Worm (Caenorhabditis elegans) whole organism, L4 larva: Measurements from ENCODE around the gene F28H6.4.

ENCODE experiments used
- D1046.2 ChIP-seq: fragments of 200-800 bp; sonication (Bioruptor generic); IDR thresholded peaks from 2 replicates; pipeline ENCODE4 v1.3.6; 2022; ENCODE audit warnings: missing genetic modification characterization, missing compliant biosample characterization
- F26F4.8 ChIP-seq: fragments of 200-800 bp; sonication (Bioruptor generic); conservative IDR thresholded peaks from 2 replicates; pipeline ENCODE4 v1.3.6; 2022; ENCODE audit warnings: missing genetic modification characterization, missing compliant biosample characterization
- F44E2.7 ChIP-seq: fragments of 200-800 bp; sonication (Bioruptor generic); IDR thresholded peaks from 2 replicates; pipeline ENCODE4 v2.1.2; 2022; ENCODE audit warnings: missing genetic modification characterization, missing compliant biosample characterization
- F49E8.2 ChIP-seq: sonication (generic microtip); optimal IDR thresholded peaks from 2 replicates; lab custom pipeline; 2016; ENCODE audit warnings: missing compliant biosample characterization, mild to moderate bottlenecking, missing genetic modification characterization, borderline replicate concordance
- R02D3.7 ChIP-seq: fragments of 150-350 bp; sonication (generic microtip); optimal IDR thresholded peaks from 3 replicates; lab custom pipeline; 2014; ENCODE audit warnings: missing biosample characterization, missing genetic modification characterization
- T26A8.4 ChIP-seq: fragments of 200-800 bp; sonication (Bioruptor generic); IDR thresholded peaks from 2 replicates; pipeline ENCODE4 v1.3.6; 2022; ENCODE audit warnings: missing genetic modification characterization, missing compliant biosample characterization
- Y105C5A.15 ChIP-seq: fragments of 200-800 bp; sonication (Bioruptor generic); IDR thresholded peaks from 2 replicates; pipeline ENCODE4 v1.3.6; 2022; ENCODE audit warnings: missing genetic modification characterization, missing compliant biosample characterization
- aha-1 ChIP-seq: fragments of 150-350 bp; peaks from one replicate; lab custom pipeline; 2014; ENCODE audit warnings: missing biosample characterization, missing genetic modification characterization
- arid-1 ChIP-seq: fragments of 200-800 bp; sonication (Bioruptor generic); conservative IDR thresholded peaks from 2 replicates; pipeline ENCODE4 v1.3.6; 2022; ENCODE audit warnings: missing genetic modification reagents, missing genetic modification characterization, missing compliant biosample characterization
- ceh-28 ChIP-seq: fragments of 150-350 bp; optimal IDR thresholded peaks from 2 replicates; lab custom pipeline; 2014; ENCODE audit warnings: missing biosample characterization, missing genetic modification reagents, missing genetic modification characterization
- ceh-32 ChIP-seq: sonication (generic microtip); optimal IDR thresholded peaks from 2 replicates; lab custom pipeline; 2016; ENCODE audit warnings: mild to moderate bottlenecking, missing genetic modification characterization, missing compliant biosample characterization; ENCODE audit not compliant: poor library complexity
- ceh-82 ChIP-seq: sonication (generic microtip); optimal IDR thresholded peaks from 2 replicates; lab custom pipeline; 2017; ENCODE audit warnings: missing biosample characterization, missing genetic modification characterization
- ces-1 ChIP-seq: fragments of 150-350 bp; sonication (generic microtip); optimal IDR thresholded peaks from 4 replicates; lab custom pipeline; 2014; ENCODE audit warnings: missing biosample characterization, missing genetic modification reagents, missing genetic modification characterization
- daf-8 ChIP-seq: fragments of 200-800 bp; sonication (Bioruptor generic); IDR thresholded peaks from 2 replicates; pipeline ENCODE4 v1.3.6; 2022; ENCODE audit warnings: missing genetic modification characterization, missing compliant biosample characterization
- dmd-6 ChIP-seq: fragments of 200-800 bp; sonication (Bioruptor generic); IDR thresholded peaks from 2 replicates; pipeline ENCODE4 v1.3.6; 2022; ENCODE audit warnings: missing genetic modification reagents, missing genetic modification characterization, missing compliant biosample characterization
- dmd-9 ChIP-seq: fragments of 200-800 bp; sonication (Bioruptor generic); IDR thresholded peaks from 2 replicates; pipeline ENCODE4 v1.3.6; 2022; ENCODE audit warnings: missing genetic modification reagents, missing genetic modification characterization, missing compliant biosample characterization
- dve-1 ChIP-seq: sonication (generic microtip); optimal IDR thresholded peaks from 2 replicates; lab custom pipeline; 2017; ENCODE audit warnings: antibody characterized with exemption, mild to moderate bottlenecking, missing genetic modification characterization, missing compliant biosample characterization; ENCODE audit not compliant: insufficient read depth
- egl-27 ChIP-seq: sonication (generic microtip); optimal IDR thresholded peaks from 3 replicates; lab custom pipeline; 2017; ENCODE audit warnings: missing biosample characterization, missing genetic modification reagents, missing genetic modification characterization
- fos-1 ChIP-seq: fragments of 150-350 bp; optimal IDR thresholded peaks from 2 replicates; lab custom pipeline; 2014; ENCODE audit warnings: missing biosample characterization, missing genetic modification characterization
- hif-1 ChIP-seq, 2 experiments: sonication (generic microtip); optimal IDR thresholded peaks; 2 replicates each; lab custom pipeline; 2016 to 2017; ENCODE audit warnings: missing compliant biosample characterization in 2 of 2, missing genetic modification characterization in 2 of 2, missing genetic modification reagents in 2 of 2, missing genotype in 2 of 2, mild to moderate bottlenecking in 1 of 2
- hlh-30 ChIP-seq: sonication (generic microtip); optimal IDR thresholded peaks from 2 replicates; lab custom pipeline; 2017; ENCODE audit warnings: antibody characterized with exemption, mild to moderate bottlenecking, missing genetic modification characterization, missing compliant biosample characterization; ENCODE audit not compliant: insufficient read depth
- jun-1 ChIP-seq: fragments of 150-350 bp; optimal IDR thresholded peaks from 2 replicates; lab custom pipeline; 2014; ENCODE audit warnings: missing biosample characterization, missing genetic modification reagents, missing genetic modification characterization
- lin-29 ChIP-seq: fragments of 200-800 bp; sonication (Bioruptor generic); IDR thresholded peaks from 2 replicates; pipeline ENCODE4 v1.3.6; 2022; ENCODE audit warnings: missing genetic modification reagents, missing genetic modification characterization, missing compliant biosample characterization
- lin-38 ChIP-seq: fragments of 200-800 bp; sonication (Bioruptor generic); IDR thresholded peaks from 2 replicates; pipeline ENCODE4 v1.3.6; 2022; ENCODE audit warnings: missing genetic modification reagents, missing genetic modification characterization, missing compliant biosample characterization
- lir-3 ChIP-seq: sonication (generic microtip); optimal IDR thresholded peaks from 2 replicates; lab custom pipeline; 2016; ENCODE audit warnings: mild to moderate bottlenecking, missing genetic modification characterization, missing compliant biosample characterization
- madf-5 ChIP-seq, 2 experiments: fragments of 200-800 bp; sonication (Bioruptor generic); IDR thresholded peaks; 2 replicates each; pipeline ENCODE4 v1.3.6; 2022; ENCODE audit warnings: missing compliant biosample characterization in 2 of 2, missing genetic modification characterization in 2 of 2
- madf-9 ChIP-seq: fragments of 200-800 bp; sonication (Bioruptor generic); conservative IDR thresholded peaks from 2 replicates; pipeline ENCODE4 v1.3.6; 2022; ENCODE audit warnings: missing genetic modification reagents, missing genetic modification characterization, missing compliant biosample characterization
- mdl-1 ChIP-seq, 2 experiments: fragments of 150-350 bp in 1 of 2; sonication (generic microtip) in 1 of 2; optimal IDR thresholded peaks; 2 replicates each; lab custom pipeline; 2014 to 2017; ENCODE audit warnings: missing biosample characterization in 2 of 2, missing genetic modification characterization in 2 of 2
- mdt-29 ChIP-seq: fragments of 200-800 bp; sonication (Bioruptor generic); IDR thresholded peaks from 2 replicates; pipeline ENCODE4 v1.3.6; 2022; ENCODE audit warnings: missing genetic modification reagents, missing genetic modification characterization, missing compliant biosample characterization
- mep-1 ChIP-seq: fragments of 150-350 bp; sonication (generic microtip); optimal IDR thresholded peaks from 3 replicates; lab custom pipeline; 2014; ENCODE audit warnings: missing biosample characterization, missing genetic modification characterization
- mxl-3 ChIP-seq: fragments of 200-800 bp; sonication (Bioruptor generic); optimal IDR thresholded peaks from 2 replicates; lab custom pipeline; 2018; ENCODE audit warnings: mild to moderate bottlenecking, missing genetic modification characterization, missing compliant biosample characterization
- nhr-10 ChIP-seq: fragments of 150-350 bp; optimal IDR thresholded peaks from 2 replicates; lab custom pipeline; 2014; ENCODE audit warnings: missing biosample characterization, missing genetic modification characterization
- nhr-102 ChIP-seq: sonication (generic microtip); optimal IDR thresholded peaks from 2 replicates; lab custom pipeline; 2016; ENCODE audit warnings: mild to moderate bottlenecking, missing genetic modification characterization, moderate library complexity, missing compliant biosample characterization
- nhr-25 ChIP-seq: sonication (generic microtip); optimal IDR thresholded peaks from 2 replicates; lab custom pipeline; 2017; ENCODE audit warnings: missing genetic modification characterization, mild to moderate bottlenecking, missing compliant biosample characterization, antibody characterized with exemption, moderate library complexity, borderline replicate concordance; ENCODE audit not compliant: insufficient read depth
- nhr-28 ChIP-seq: fragments of 150-350 bp; optimal IDR thresholded peaks from 2 replicates; lab custom pipeline; 2014; ENCODE audit warnings: missing biosample characterization, missing genetic modification characterization
- nhr-41 ChIP-seq: fragments of 200-800 bp; sonication (Bioruptor generic); IDR thresholded peaks from 2 replicates; pipeline ENCODE4 v1.3.6; 2022; ENCODE audit warnings: missing genetic modification reagents, missing genetic modification characterization, missing compliant biosample characterization
- nhr-48 ChIP-seq: sonication (generic microtip); optimal IDR thresholded peaks from 2 replicates; lab custom pipeline; 2016; ENCODE audit warnings: mild to moderate bottlenecking, missing genetic modification characterization, missing compliant biosample characterization
- pha-4 ChIP-seq, 2 experiments: fragments of 150-350 bp in 1 of 2; fragments of 200-800 bp in 1 of 2; sonication (Bioruptor generic) in 1 of 2; IDR thresholded peaks in 1 of 2; optimal IDR thresholded peaks in 1 of 2; 2 replicates each; pipeline versions ENCODE4 v1.3.6 to Lab custom; 2014 to 2022; ENCODE audit warnings: missing genetic modification characterization in 2 of 2, missing genetic modification reagents in 2 of 2, missing biosample characterization in 1 of 2, missing compliant biosample characterization in 1 of 2
- rbr-2 ChIP-seq: sonication (generic microtip); optimal IDR thresholded peaks from 2 replicates; lab custom pipeline; 2016; ENCODE audit warnings: missing genotype, missing genetic modification characterization, missing compliant biosample characterization
- skn-1 ChIP-seq: fragments of 150-350 bp; optimal IDR thresholded peaks from 2 replicates; lab custom pipeline; 2014; ENCODE audit warnings: missing biosample characterization, missing genetic modification characterization
- spr-3 ChIP-seq: fragments of 200-800 bp; sonication (Bioruptor generic); optimal IDR thresholded peaks from 2 replicates; lab custom pipeline; 2018; ENCODE audit warnings: mild to moderate bottlenecking, missing genetic modification characterization, missing compliant biosample characterization
- tra-1 ChIP-seq: fragments of 200-800 bp; sonication (Bioruptor generic); IDR thresholded peaks from 2 replicates; pipeline ENCODE4 v1.3.6; 2022; ENCODE audit warnings: missing genetic modification reagents, missing genetic modification characterization, missing compliant biosample characterization
- unc-130 ChIP-seq: sonication (generic microtip); optimal IDR thresholded peaks from 2 replicates; lab custom pipeline; 2016; ENCODE audit warnings: missing genetic modification reagents, missing genetic modification characterization, missing compliant biosample characterization
- unc-39 ChIP-seq: sonication (generic microtip); optimal IDR thresholded peaks from 2 replicates; lab custom pipeline; 2017; ENCODE audit warnings: missing biosample characterization, missing genetic modification characterization
- zfp-3 ChIP-seq: fragments of 200-800 bp; sonication (Bioruptor generic); conservative IDR thresholded peaks from 2 replicates; pipeline ENCODE4 v1.3.6; 2022; ENCODE audit warnings: missing genetic modification reagents, missing genetic modification characterization, missing compliant biosample characterization
- zip-2 ChIP-seq: fragments of 150-350 bp; optimal IDR thresholded peaks from 2 replicates; lab custom pipeline; 2014; ENCODE audit warnings: missing biosample characterization, missing genetic modification characterization
- ztf-7 ChIP-seq: fragments of 150-350 bp; optimal IDR thresholded peaks from 2 replicates; lab custom pipeline; 2014; ENCODE audit warnings: missing biosample characterization, missing genetic modification characterization

F28H6.4 gene

ce11 chrX:14161684-14162347 is 34.1 kb downstream of the F28H6.4 start, which contains the start of gene lgc-25 (continued):
- no peak for TF ChIP-seq daf-8 (GFP tag; lab: Robert Waterston, UW)
- TF ChIP-seq hlh-30 (tag; lab: Kevin White, UChicago) = peak; percentile 86
- TF ChIP-seq nhr-10 (tag; lab: Kevin White, UChicago) = no peak
- TF ChIP-seq aha-1 (tag; lab: Kevin White, UChicago) = no peak
- TF ChIP-seq arid-1 = no peak
- no peak for TF ChIP-seq mxl-3 (GFP tag; lab: Kevin White, UChicago)

DNA sequence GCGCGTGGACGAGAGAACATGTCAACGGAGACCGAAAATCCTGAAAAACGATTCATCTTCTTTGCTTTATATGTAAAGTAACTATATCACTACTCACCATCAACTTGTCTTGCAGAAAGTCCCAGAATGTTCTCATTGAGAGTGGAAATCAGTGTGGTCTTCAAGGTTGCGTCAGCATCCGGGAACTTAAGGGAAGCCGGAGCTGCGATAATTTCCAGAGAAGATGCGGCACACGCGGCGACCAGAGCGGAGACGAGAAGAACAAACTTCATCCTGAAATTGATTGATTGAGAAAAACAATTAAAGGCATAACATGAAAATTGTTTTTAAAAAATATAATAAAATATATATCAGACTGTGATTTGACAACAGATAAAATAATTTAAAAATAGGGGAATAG is 36.6 kb downstream of the F28H6.4 start, which contains the start of gene vha-20:
Gene vha-20, minus strand, starts transcription at position 273 of the 400 bp plus-strand sequence.
- TF ChIP-seq arid-1 (no peak), nhr-41 (GFP tag; lab: Robert Waterston, UW) (no peak), D1046.2 (GFP tag; lab: Robert Waterston, UW) (no peak), mep-1 (tag; lab: Kevin White, UChicago) (no peak), lir-3 (no peak), lin-38 (GFP tag; lab: Robert Waterston, UW) (peak; percentile 50; the same call in 1 of the 2 replicates), unc-39 (no peak), Y105C5A.15 (GFP tag; lab: Robert Waterston, UW) (peak; percentile 63; the same call in 1 of the 2 replicates), mdt-29 (no peak), F49E8.2 (tag; lab: Kevin White, UChicago) (no peak), skn-1 (tag; lab: Kevin White, UChicago) (no peak), lin-29 (no peak), tra-1 (GFP tag; lab: Robert Waterston, UW) (0 out of 2 replicates have a peak, but pooled peaks have one; percentile 38), nhr-102 (tag; lab: Kevin White, UChicago) (peak; percentile 17), ceh-82 (tag; lab: Kevin White, UChicago) (no peak), nhr-28 (tag; lab: Kevin White, UChicago) (no peak), hif-1 (tag; optimal IDR thresholded peaks at IDR 0.05; lab: Kevin White, UChicago) (no peak), nhr-25 (tag; lab: Kevin White, UChicago) (no peak), fos-1 (tag; lab: Kevin White, UChicago) (no peak), F44E2.7 (no peak), dmd-6 (0 out of 2 replicates have a peak, but pooled peaks have one; percentile 11), ceh-32 (tag; lab: Kevin White, UChicago) (no peak), dve-1 (tag; lab: Kevin White, UChicago) (no peak), ces-1 (GFP tag; lab: Kevin White, UChicago) (no peak), unc-130 (GFP tag; lab: Kevin White, UChicago) (no peak), madf-9 (GFP tag; lab: Robert Waterston, UW) (no peak), dmd-9 (GFP tag; lab: Robert Waterston, UW) (no peak), spr-3 (GFP tag; lab: Kevin White, UChicago) (peak; percentile 9), T26A8.4 (GFP tag; lab: Robert Waterston, UW) (no peak), zip-2 (tag; lab: Kevin White, UChicago) (no peak), rbr-2 (tag; lab: Kevin White, UChicago) (no peak), mdl-1 (tag; optimal IDR thresholded peaks at IDR 0.05; lab: Kevin White, UChicago) (no peak), ceh-28 (tag; lab: Kevin White, UChicago) (no peak), nhr-48 (tag; lab: Kevin White, UChicago) (no peak), egl-27 (tag; lab: Kevin White, UChicago) (no peak), F26F4.8 (no peak), zfp-3 (GFP tag; lab: Robert Waterston, UW) (peak; percentile 76; the same call in 1 of the 2 replicates), jun-1 (tag; lab: Kevin White, UChicago) (no peak), pha-4 (GFP tag; IDR thresholded peaks at IDR 0.05; lab: Robert Waterston, UW) (0 out of 2 replicates have a peak, but pooled peaks have one; percentile 22), pha-4 (tag; optimal IDR thresholded peaks at IDR 0.05; lab: Kevin White, UChicago) (no peak), madf-5 (GFP tag; IDR thresholded peaks at IDR 0.05; lab: Robert Waterston, UW) (no peak), daf-8 (GFP tag; lab: Robert Waterston, UW) (no peak), R02D3.7 (tag; lab: Kevin White, UChicago) (no peak), ztf-7 (tag; lab: Kevin White, UChicago) (no peak)
